Worm (Caenorhabditis elegans) whole organism, midembryonic: ENCODE measurements around the gene C17F4.11.

Source experiments
- T22C8.4 ChIP-seq: fragments of 200-800 bp; sonication (Bioruptor generic); IDR thresholded peaks from 2 replicates; pipeline ENCODE4 v1.3.6; 2022; ENCODE audit warnings: missing genetic modification characterization, missing compliant biosample characterization
- cog-1 ChIP-seq: sonication (generic microtip); optimal IDR thresholded peaks from 2 replicates; lab custom pipeline; 2016; ENCODE audit warnings: missing genetic modification characterization, missing compliant biosample characterization
- flt-1 ChIP-seq: fragments of 200-800 bp; sonication (Bioruptor generic); IDR thresholded peaks from 2 replicates; pipeline ENCODE4 v1.3.6; 2022; ENCODE audit warnings: missing genetic modification characterization, missing compliant biosample characterization
- klf-2 ChIP-seq: fragments of 200-800 bp; sonication (Bioruptor generic); conservative IDR thresholded peaks from 2 replicates; pipeline ENCODE4 v1.3.6; 2022; ENCODE audit warnings: missing genetic modification reagents, missing genetic modification characterization, missing compliant biosample characterization
- med-1 ChIP-seq: sonication (generic microtip); optimal IDR thresholded peaks from 2 replicates; lab custom pipeline; 2017; ENCODE audit warnings: missing genetic modification characterization, mild to moderate bottlenecking, missing compliant biosample characterization, antibody characterized with exemption, missing genetic modification reagents; ENCODE audit not compliant: insufficient read depth
- ref-1 ChIP-seq: fragments of 200-800 bp; sonication (Bioruptor generic); conservative IDR thresholded peaks from 2 replicates; pipeline ENCODE4 v1.3.6; 2022; ENCODE audit warnings: missing genetic modification reagents, missing genetic modification characterization, missing compliant biosample characterization
- tab-1 ChIP-seq: fragments of 200-800 bp; sonication (Bioruptor generic); IDR thresholded peaks from 2 replicates; pipeline ENCODE4 v1.3.6; 2022; ENCODE audit warnings: missing genetic modification characterization, missing compliant biosample characterization
- ztf-23 ChIP-seq: fragments of 200-800 bp; sonication (Bioruptor generic); IDR thresholded peaks from 2 replicates; pipeline ENCODE4 v1.3.6; 2022; ENCODE audit warnings: missing genetic modification reagents, missing genetic modification characterization, missing compliant biosample characterization
- ztf-29 ChIP-seq: fragments of 200-800 bp; sonication (Bioruptor generic); IDR thresholded peaks from 2 replicates; pipeline ENCODE4 v1.3.6; 2022; ENCODE audit warnings: missing genetic modification reagents, missing genetic modification characterization, missing compliant biosample characterization

DNA sequence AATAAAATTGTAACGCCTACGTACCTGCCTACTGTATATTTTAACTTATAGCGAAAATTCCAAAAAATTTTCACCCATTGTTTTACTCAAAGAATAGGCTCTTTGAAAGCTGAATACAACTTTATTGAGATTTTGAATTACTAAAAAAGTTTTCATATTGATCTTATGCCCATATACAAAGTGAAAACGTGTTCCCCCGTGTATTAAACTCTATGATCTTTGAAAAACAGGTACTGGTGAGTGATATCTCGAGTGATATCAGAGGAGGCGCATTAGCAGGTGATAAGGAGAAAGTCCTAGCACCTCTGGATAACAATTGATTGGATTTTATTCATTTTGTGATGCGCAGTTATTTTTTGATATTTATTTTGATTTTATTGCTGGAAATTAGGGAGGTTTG, 2.9 kb downstream of the C17F4.11 start, which contains the start of gene C17F4.3:
- TF ChIP-seq tab-1 (GFP tag; lab: Robert Waterston, UW) (no peak), med-1 (GFP tag; lab: Kevin White, UChicago) (no peak), ztf-29 (no peak), klf-2 (no peak), flt-1 (no peak), ref-1 (GFP tag; lab: Robert Waterston, UW) (no peak), T22C8.4 (no peak), ztf-23 (no peak), cog-1 (tag; lab: Kevin White, UChicago) (no peak)
